Worm (Caenorhabditis elegans) whole organism, L3 larva: ENCODE measurements around the gene F08G2.5.

ENCODE experiments used
- elt-3 ChIP-seq, 3 experiments: fragments of 150-350 bp in 1 of 3; sonication (generic microtip) in 2 of 3; optimal IDR thresholded peaks; 2 replicates in 2 of 3; 4 replicates in 1 of 3; lab custom pipeline; 2014 to 2017; ENCODE audit warnings: missing biosample characterization in 3 of 3, missing genetic modification characterization in 3 of 3
- lin-39 ChIP-seq: fragments of 150-350 bp; optimal IDR thresholded peaks from 2 replicates; lab custom pipeline; 2018; ENCODE audit warnings: missing biosample characterization, missing genetic modification reagents, missing genetic modification characterization
- nhr-11 ChIP-seq: fragments of 150-350 bp; optimal IDR thresholded peaks from 2 replicates; lab custom pipeline; 2014; ENCODE audit warnings: missing biosample characterization, missing genetic modification characterization
- nhr-12 ChIP-seq: fragments of 150-350 bp; optimal IDR thresholded peaks from 2 replicates; lab custom pipeline; 2014; ENCODE audit warnings: missing biosample characterization, missing genetic modification characterization
- nhr-23 ChIP-seq: fragments of 150-350 bp; optimal IDR thresholded peaks from 2 replicates; lab custom pipeline; 2014; ENCODE audit warnings: missing biosample characterization, missing genetic modification reagents, missing genetic modification characterization
- nhr-237 ChIP-seq: fragments of 150-350 bp; optimal IDR thresholded peaks from 2 replicates; lab custom pipeline; 2014; ENCODE audit warnings: missing biosample characterization, missing genetic modification characterization
- ztf-4 ChIP-seq: fragments of 150-350 bp; optimal IDR thresholded peaks from 2 replicates; lab custom pipeline; 2014; ENCODE audit warnings: missing biosample characterization, missing genetic modification characterization

DNA sequence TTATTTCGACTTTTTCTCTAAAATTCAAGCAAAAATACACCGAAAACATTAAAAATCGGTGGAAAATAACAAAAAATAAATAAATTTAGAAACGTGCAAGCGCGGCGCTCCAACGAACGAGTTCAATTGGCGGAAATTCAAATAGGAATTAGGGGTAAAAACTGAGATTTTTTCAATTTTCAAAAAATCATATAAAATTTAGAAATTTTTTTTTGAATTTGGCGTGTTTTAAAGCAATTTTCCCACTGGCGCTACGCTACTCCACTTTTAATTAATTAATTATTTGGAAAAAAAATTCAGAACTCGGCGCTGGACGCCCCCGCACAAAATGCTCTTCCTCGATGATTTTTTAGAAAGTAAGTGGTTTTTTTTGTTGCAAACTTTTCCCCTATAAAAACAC lies 42.3 kb upstream of the F08G2.5 start, which contains the start of gene ing-3:
- TF ChIP-seq nhr-237 (tag; lab: Kevin White, UChicago): no peak
- TF ChIP-seq elt-3 (tag; optimal IDR thresholded peaks at IDR 0.05; lab: Kevin White, UChicago): no peak
- TF ChIP-seq nhr-23: no peak
- TF ChIP-seq lin-39 (tag; lab: Kevin White, UChicago): no peak
- TF ChIP-seq nhr-12: no peak
- TF ChIP-seq ztf-4 (tag; lab: Kevin White, UChicago): no peak
- TF ChIP-seq nhr-11 (tag; lab: Kevin White, UChicago): no peak
